Fruit fly (Drosophila melanogaster): Measurements from ENCODE around the gene dpr16.

dm6 chr3R:5120461-5121214 is 30.1 kb upstream of the dpr16 start:
- TF ChIP-seq EcR (GFP tag; optimal IDR thresholded peaks at IDR 0.05) (no peak), pan (optimal IDR thresholded peaks at IDR 0.05) (no peak), psq (optimal IDR thresholded peaks at IDR 0.05) (no peak), Dll (optimal IDR thresholded peaks at IDR 0.05) (no peak), CG8478 (optimal IDR thresholded peaks at IDR 0.05) (no peak), usp (GFP tag; optimal IDR thresholded peaks at IDR 0.05) (no peak)
